Fruit fly (Drosophila melanogaster): ENCODE measurements around the gene Cyp9f3.

Cyp9f3 gene

dm6 chr3R:12439401-12440143 is 40.8 kb upstream of the Cyp9f3 start, which contains the start of gene Desat1 (continued):
- TF ChIP-seq sim (GFP tag; IDR thresholded peaks at IDR 0.05) (no peak), CG8290 (GFP tag; optimal IDR thresholded peaks at IDR 0.05) (peak; percentile 26), CG8290 (tag; optimal IDR thresholded peaks at IDR 0.05) (peak in 1 of 2 experiments; percentile 18), tio (GFP tag; optimal IDR thresholded peaks at IDR 0.05) (no peak), Hey (tag; optimal IDR thresholded peaks at IDR 0.05) (no peak), CG6175 (GFP tag; IDR thresholded peaks at IDR 0.05) (no peak), CG8944 (GFP tag; optimal IDR thresholded peaks at IDR 0.05) (no peak), CG31441 (GFP tag; IDR thresholded peaks at IDR 0.05) (no peak), kah (GFP tag; optimal IDR thresholded peaks at IDR 0.05) (no peak), CG8765 (GFP tag; IDR thresholded peaks at IDR 0.05) (no peak), CG30403 (GFP tag; optimal IDR thresholded peaks at IDR 0.05) (peak; percentile 8), hb (GFP tag; IDR thresholded peaks at IDR 0.05; ENCODE audit: partially characterized antibody) (peak; percentile 79), CG10366 (GFP tag; IDR thresholded peaks at IDR 0.05) (no peak), CG17186 (GFP tag; optimal IDR thresholded peaks at IDR 0.05) (peak; percentile 12), emc (GFP tag; optimal IDR thresholded peaks at IDR 0.05) (no peak), Camta (GFP tag; optimal IDR thresholded peaks at IDR 0.05) (no peak), Doc2 (GFP tag; IDR thresholded peaks at IDR 0.05) (no peak), Med (GFP tag) (peak; percentile 72), CG18599 (GFP tag; optimal IDR thresholded peaks at IDR 0.05) (no peak), HLH3B (GFP tag; IDR thresholded peaks at IDR 0.05) (no peak), croc (GFP tag; conservative IDR thresholded peaks at IDR 0.05) (no peak), shn (GFP tag; optimal IDR thresholded peaks at IDR 0.05) (no peak), trem (tag; optimal IDR thresholded peaks at IDR 0.05) (peak; percentile 79), unpg (GFP tag; optimal IDR thresholded peaks at IDR 0.05) (no peak), CrebB (tag; optimal IDR thresholded peaks at IDR 0.05) (no peak), az2 (GFP tag; optimal IDR thresholded peaks at IDR 0.05) (no peak), tap (tag; optimal IDR thresholded peaks at IDR 0.05) (no peak), crol (GFP tag; IDR thresholded peaks at IDR 0.05) (no peak), slou (GFP tag; optimal IDR thresholded peaks at IDR 0.05) (no peak), D (optimal IDR thresholded peaks at IDR 0.05) (no peak), D (GFP tag; optimal IDR thresholded peaks at IDR 0.05) (no peak), CG6813 (GFP tag; optimal IDR thresholded peaks at IDR 0.05) (no peak), pzg (GFP tag; optimal IDR thresholded peaks at IDR 0.05) (peak; percentile 63), CG5953 (GFP tag; IDR thresholded peaks at IDR 0.05) (no peak), Mrtf (GFP tag; IDR thresholded peaks at IDR 0.05) (no peak), CG4617 (GFP tag; optimal IDR thresholded peaks at IDR 0.05; ENCODE audit: borderline replicate concordance) (peak; percentile 49), CG8388 (GFP tag; optimal IDR thresholded peaks at IDR 0.05) (no peak), Dll (GFP tag; IDR thresholded peaks at IDR 0.05; ENCODE audit: partially characterized antibody) (peak; percentile 93), dimm (GFP tag; IDR thresholded peaks at IDR 0.05) (no peak), CG1603 (tag; optimal IDR thresholded peaks at IDR 0.05) (peak; percentile 27), dpn (GFP tag; optimal IDR thresholded peaks at IDR 0.05) (no peak), hbn (GFP tag; IDR thresholded peaks at IDR 0.05; ENCODE audit: partially characterized antibody) (peak; percentile 89), CG11456 (GFP tag; IDR thresholded peaks at IDR 0.05) (no peak), lab (GFP tag; optimal IDR thresholded peaks at IDR 0.05) (no peak), z (GFP tag; IDR thresholded peaks at IDR 0.05) (no peak), nom (GFP tag; optimal IDR thresholded peaks at IDR 0.05) (no peak), zfh2 (GFP tag; optimal IDR thresholded peaks at IDR 0.05) (no peak), jing (GFP tag; optimal IDR thresholded peaks at IDR 0.05) (no peak), ase (GFP tag; IDR thresholded peaks at IDR 0.05) (no peak), Hmx (GFP tag; optimal IDR thresholded peaks at IDR 0.05) (no peak), danr (GFP tag; IDR thresholded peaks at IDR 0.05) (no peak)

Data from whole organism, embryonic.